Fruit fly (Drosophila melanogaster) whole organism, prepupa: Measurements from ENCODE around the gene Ir68a.

Source experiments
- Blimp-1 ChIP-seq: fragments of 200-800 bp; sonication (Bioruptor generic); optimal IDR thresholded peaks from 3 replicates; lab custom pipeline; 2017; ENCODE audit warnings: missing biosample characterization, missing genetic modification characterization, mild to moderate bottlenecking, moderate library complexity, missing genetic modification reagents
- CG10631 ChIP-seq: fragments of 200-800 bp; sonication (Bioruptor generic); optimal IDR thresholded peaks from 2 replicates; lab custom pipeline; 2016; ENCODE audit warnings: missing biosample characterization, missing genetic modification characterization
- CG11762 ChIP-seq: fragments of 200-800 bp; sonication (Bioruptor generic); optimal IDR thresholded peaks from 3 replicates; lab custom pipeline; 2016; ENCODE audit warnings: missing biosample characterization, missing genetic modification characterization; ENCODE audit not compliant: insufficient read depth
- CG16779 ChIP-seq: fragments of 200-800 bp; sonication (Bioruptor generic); optimal IDR thresholded peaks from 3 replicates; lab custom pipeline; 2017; ENCODE audit warnings: missing biosample characterization, mild to moderate bottlenecking, missing genetic modification characterization
- CG6854 ChIP-seq: fragments of 200-800 bp; sonication (Bioruptor generic); optimal IDR thresholded peaks from 2 replicates; lab custom pipeline; 2017; ENCODE audit warnings: missing biosample characterization, mild to moderate bottlenecking, missing genetic modification characterization
- CG7368 ChIP-seq: fragments of 200-800 bp; sonication (Bioruptor generic); optimal IDR thresholded peaks from 3 replicates; lab custom pipeline; 2016; ENCODE audit warnings: missing biosample characterization, missing genetic modification characterization
- CG8119 ChIP-seq: fragments of 200-800 bp; sonication (Bioruptor generic); IDR thresholded peaks from 3 replicates; pipeline ENCODE4 v1.3.6; 2022; ENCODE audit warnings: missing biosample characterization, missing genetic modification characterization
- Ets96B ChIP-seq: fragments of 200-800 bp; optimal IDR thresholded peaks from 2 replicates; lab custom pipeline; 2019; ENCODE audit warnings: missing biosample characterization, mild to moderate bottlenecking, missing genetic modification characterization, moderate library complexity
- Hr4 ChIP-seq: fragments of 200-800 bp; sonication (Bioruptor generic); optimal IDR thresholded peaks from 3 replicates; lab custom pipeline; 2016; ENCODE audit warnings: missing biosample characterization, missing genetic modification characterization
- Met ChIP-seq: fragments of 200-800 bp; sonication (Bioruptor generic); optimal IDR thresholded peaks from 3 replicates; lab custom pipeline; 2016; ENCODE audit warnings: missing biosample characterization, missing genetic modification characterization
- Sox14 ChIP-seq: fragments of 200-800 bp; sonication (Bioruptor generic); optimal IDR thresholded peaks from 3 replicates; lab custom pipeline; 2016; ENCODE audit warnings: missing biosample characterization, missing genetic modification characterization

DNA sequence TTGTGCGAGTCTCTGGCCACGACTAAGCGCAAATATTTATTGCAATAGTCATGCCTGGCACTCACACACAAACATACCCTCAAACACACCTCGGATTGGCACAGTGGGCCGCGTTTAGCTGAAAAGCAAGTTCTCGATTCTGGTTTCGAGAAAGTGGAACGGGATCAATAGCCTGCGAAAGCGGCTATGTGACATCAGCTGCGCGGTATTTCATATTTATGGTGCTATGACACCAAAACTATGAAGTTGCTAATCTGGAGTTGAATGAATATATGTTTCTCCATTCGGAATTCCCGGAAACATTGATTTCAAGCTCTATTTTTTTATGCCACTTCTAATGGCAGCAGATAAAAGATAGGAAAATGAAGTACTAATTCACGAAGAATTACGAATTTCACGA is 18.1 kb downstream of the Ir68a start:
- TF ChIP-seq CG8119 (GFP tag; lab: Robert Waterston, UW) (no peak), Sox14 (GFP tag; lab: Kevin White, UChicago) (no peak), CG7368 (GFP tag; lab: Kevin White, UChicago) (no peak), Hr4 (GFP tag; lab: Kevin White, UChicago) (peak; percentile 11), Met (GFP tag; lab: Kevin White, UChicago) (no peak), Ets96B (tag; lab: Kevin White, UChicago) (no peak), CG10631 (GFP tag; lab: Kevin White, UChicago) (no peak), CG6854 (no peak), CG16779 (no peak), Blimp-1 (GFP tag; lab: Kevin White, UChicago) (no peak), CG11762 (GFP tag; lab: Kevin White, UChicago) (no peak)
